Worm (Caenorhabditis elegans) whole organism, L3 larva: Measurements from ENCODE around the gene acs-1.

ENCODE experiments used
- nhr-12 ChIP-seq: fragments of 150-350 bp; optimal IDR thresholded peaks from 2 replicates; lab custom pipeline; 2014; ENCODE audit warnings: missing biosample characterization, missing genetic modification characterization
- ztf-11 ChIP-seq: fragments of 150-350 bp; optimal IDR thresholded peaks from 2 replicates; lab custom pipeline; 2014; ENCODE audit warnings: missing biosample characterization, missing genetic modification characterization

- TF ChIP-seq nhr-12 (no peak), ztf-11 (tag; lab: Kevin White, UChicago) (no peak)
Observed at ce11 chrV:6508703-6509102, 16.1 kb upstream of the acs-1 start, which contains the start of gene ubh-3.
